Fruit fly (Drosophila melanogaster): ENCODE results near the gene CG42526.

The CG42526 gene

dm6 chr3L:9462247-9462769 is 27.1 kb upstream of the CG42526 start (continued):
- TF ChIP-seq CG34224 (GFP tag; IDR thresholded peaks at IDR 0.05; ENCODE audit: partially characterized antibody) (no peak), CG7271 (tag; optimal IDR thresholded peaks at IDR 0.05) (peak; percentile 49), CG11504 (tag; optimal IDR thresholded peaks at IDR 0.05) (peak; percentile 92), Dek (tag; optimal IDR thresholded peaks at IDR 0.05) (peak; percentile 89), usp (GFP tag; optimal IDR thresholded peaks at IDR 0.05) (no peak), Hmx (GFP tag; optimal IDR thresholded peaks at IDR 0.05) (peak; percentile 69), Oaz (GFP tag; IDR thresholded peaks at IDR 0.05) (peak; percentile 59), CG12942 (GFP tag; optimal IDR thresholded peaks at IDR 0.05) (peak; percentile 71), CG10209 (GFP tag; optimal IDR thresholded peaks at IDR 0.05) (peak; percentile 88), Nf-YC (tag; optimal IDR thresholded peaks at IDR 0.05) (peak; percentile 81), vfl (GFP tag; optimal IDR thresholded peaks at IDR 0.05) (peak; percentile 35), CG8924 (tag; optimal IDR thresholded peaks at IDR 0.05) (peak; percentile 96), Ets65A (GFP tag) (no peak), Max (GFP tag; optimal IDR thresholded peaks at IDR 0.05) (peak; percentile 90), CG11247 (GFP tag; IDR thresholded peaks at IDR 0.05) (no peak), CG4730 (GFP tag; IDR thresholded peaks at IDR 0.05) (peak; percentile 45; the same call in 1 of the 2 replicates), gsb-n (tag; optimal IDR thresholded peaks at IDR 0.05) (peak; percentile 91), NK7.1 (GFP tag; optimal IDR thresholded peaks at IDR 0.05) (peak; percentile 59), CG6175 (GFP tag; IDR thresholded peaks at IDR 0.05) (no peak), CG11696 (GFP tag; IDR thresholded peaks at IDR 0.05) (peak; percentile 35; the same call in 1 of the 2 replicates), sr (GFP tag; IDR thresholded peaks at IDR 0.05) (no peak; the same call in 2 of the 3 replicates), CG9817 (tag; optimal IDR thresholded peaks at IDR 0.05) (peak; percentile 79), CG17829 (tag; optimal IDR thresholded peaks at IDR 0.05) (peak; percentile 92), CG10543 (GFP tag; optimal IDR thresholded peaks at IDR 0.05) (peak; percentile 79), MBD-R2 (GFP tag; IDR thresholded peaks at IDR 0.05) (no peak; the same call in 1 of the 2 replicates), CG5180 (GFP tag; optimal IDR thresholded peaks at IDR 0.05) (peak; percentile 81), gem (tag; optimal IDR thresholded peaks at IDR 0.05) (peak; percentile 97), crp (GFP tag; optimal IDR thresholded peaks at IDR 0.05) (peak in 1 of 2 experiments; percentile 21), CG8089 (GFP tag; optimal IDR thresholded peaks at IDR 0.05) (peak; percentile 29), zen (tag; optimal IDR thresholded peaks at IDR 0.05) (peak; percentile 70), CoRest (tag; optimal IDR thresholded peaks at IDR 0.05) (peak; percentile 92), CG10366 (GFP tag; IDR thresholded peaks at IDR 0.05) (peak; percentile 63), CG12219 (GFP tag; optimal IDR thresholded peaks at IDR 0.05) (peak; percentile 89), CG12155 (GFP tag; optimal IDR thresholded peaks at IDR 0.05) (peak; percentile 59), Hr51 (GFP tag; optimal IDR thresholded peaks at IDR 0.05) (peak; percentile 46 to 93), schlank (tag; optimal IDR thresholded peaks at IDR 0.05) (peak; percentile 72), gce (GFP tag; IDR thresholded peaks at IDR 0.05) (no peak; the same call in 2 of the 3 replicates), CG31224 (GFP tag; IDR thresholded peaks at IDR 0.05) (0 out of 2 replicates have a peak, but pooled peaks have one; percentile 35), ems (GFP tag; optimal IDR thresholded peaks at IDR 0.05) (peak; percentile 87), CG17361 (GFP tag; IDR thresholded peaks at IDR 0.05) (peak; percentile 89), dysf (GFP tag; IDR thresholded peaks at IDR 0.05) (peak; percentile 82), slou (GFP tag; optimal IDR thresholded peaks at IDR 0.05) (no peak), CG18011 (GFP tag; optimal IDR thresholded peaks at IDR 0.05) (peak; percentile 52), Dbx (GFP tag; IDR thresholded peaks at IDR 0.05) (peak; percentile 74; the same call in 2 of the 3 replicates), CG13287 (GFP tag; IDR thresholded peaks at IDR 0.05; ENCODE audit: partially characterized antibody) (peak; percentile 16; the same call in 1 of the 2 replicates), slp2 (GFP tag; optimal IDR thresholded peaks at IDR 0.05) (peak; percentile 77), CG2116 (GFP tag; optimal IDR thresholded peaks at IDR 0.05) (peak; percentile 52), CG17385 (GFP tag; optimal IDR thresholded peaks at IDR 0.05) (peak; percentile 86), luna (GFP tag; optimal IDR thresholded peaks at IDR 0.05) (peak; percentile 36)
